Worm (Caenorhabditis elegans) whole organism, early embryonic: ENCODE measurements around the gene W02A2.9.

Experiments used
- B0310.2 ChIP-seq: sonication (generic microtip); optimal IDR thresholded peaks from 2 replicates; lab custom pipeline; 2016; ENCODE audit warnings: mild to moderate bottlenecking, missing genetic modification characterization, missing compliant biosample characterization
- ama-1 ChIP-seq: fragments of 150-350 bp; optimal IDR thresholded peaks from 2 replicates; lab custom pipeline; 2014
- ceh-36 ChIP-seq: sonication (generic microtip); optimal IDR thresholded peaks from 2 replicates; lab custom pipeline; 2016; ENCODE audit warnings: missing genetic modification characterization, inconsistent platforms, missing compliant biosample characterization
- ets-7 ChIP-seq: sonication (generic microtip); optimal IDR thresholded peaks from 2 replicates; lab custom pipeline; 2016; ENCODE audit warnings: missing genotype, missing genetic modification characterization, missing compliant biosample characterization
- flt-1 ChIP-seq: fragments of 200-800 bp; sonication (Bioruptor generic); IDR thresholded peaks from 2 replicates; pipeline ENCODE4 v1.3.6; 2022; ENCODE audit warnings: missing genetic modification characterization, missing compliant biosample characterization
- hnd-1 ChIP-seq: sonication (generic microtip); optimal IDR thresholded peaks from 2 replicates; lab custom pipeline; 2016; ENCODE audit warnings: missing genetic modification characterization, missing compliant biosample characterization
- pes-1 ChIP-seq: fragments of 200-800 bp; sonication (Bioruptor generic); IDR thresholded peaks from 2 replicates; pipeline ENCODE4 v1.3.6; 2022; ENCODE audit warnings: missing genetic modification reagents, missing genetic modification characterization, missing compliant biosample characterization
- tbx-37 ChIP-seq: fragments of 200-800 bp; sonication (Bioruptor generic); conservative IDR thresholded peaks from 2 replicates; pipeline ENCODE4 v1.3.6; 2022; ENCODE audit warnings: missing genetic modification reagents, missing genetic modification characterization, missing compliant biosample characterization
- tra-4 ChIP-seq: sonication (generic microtip); optimal IDR thresholded peaks from 2 replicates; lab custom pipeline; 2017; ENCODE audit warnings: missing genetic modification characterization, missing compliant biosample characterization

DNA sequence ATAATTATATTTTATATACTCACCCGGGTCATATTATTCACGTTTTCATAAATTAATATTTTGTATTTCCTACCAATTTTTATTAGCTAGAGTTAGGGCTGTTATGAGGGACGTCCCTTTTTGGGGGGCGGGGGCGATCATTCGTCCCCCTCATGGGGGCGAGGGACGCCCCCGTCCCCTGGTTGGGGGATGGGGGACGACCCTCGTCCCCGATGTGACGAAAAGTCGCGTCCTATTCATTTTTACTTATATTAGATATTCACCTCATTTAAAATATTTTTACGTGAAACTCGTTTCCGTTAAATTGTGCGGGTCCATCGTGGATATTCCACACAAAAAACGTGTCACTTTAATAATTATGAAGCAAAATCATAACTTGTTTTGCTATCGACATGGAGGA, 1.1 kb downstream of the W02A2.9 start, which contains the start of gene W02A2.12:
- TF ChIP-seq flt-1 (GFP tag; lab: Robert Waterston, UW) (no peak), ama-1 (lab: Kevin White, UChicago) (no peak), tra-4 (no peak), pes-1 (no peak), B0310.2 (no peak), tbx-37 (GFP tag; lab: Robert Waterston, UW) (no peak), ceh-36 (tag; lab: Kevin White, UChicago) (no peak), hnd-1 (no peak), ets-7 (no peak)
